Fruit fly (Drosophila melanogaster) whole organism: ENCODE results near the gene CG17549.

Source experiments
- CG8478 ChIP-seq: fragments of >200 bp; optimal IDR thresholded peaks from 2 replicates; lab custom pipeline; 2018; ENCODE audit warnings: inconsistent platforms
- Dll ChIP-seq: fragments of >200 bp; optimal IDR thresholded peaks from 2 replicates; lab custom pipeline; 2017
- EcR ChIP-seq, 2 experiments: fragments of >200 bp; optimal IDR thresholded peaks; 2 replicates each; lab custom pipeline; 2017; ENCODE audit warnings: missing biosample characterization in 2 of 2, missing genetic modification characterization in 2 of 2, missing genetic modification reagents in 2 of 2
- psq ChIP-seq: fragments of >200 bp; optimal IDR thresholded peaks from 2 replicates; lab custom pipeline; 2017
- usp ChIP-seq: fragments of >200 bp; optimal IDR thresholded peaks from 2 replicates; lab custom pipeline; 2017; ENCODE audit warnings: missing biosample characterization, missing genetic modification characterization, mixed read lengths

- no peak for TF ChIP-seq psq
- TF ChIP-seq EcR (GFP tag; optimal IDR thresholded peaks at IDR 0.05; lab: Kevin White, UChicago) = no peak
- no peak for TF ChIP-seq usp
- TF ChIP-seq CG8478 = no peak
- TF ChIP-seq Dll (lab: Kevin White, UChicago) = no peak
Measured at dm6 chr2L:19418017-19418416, 28.1 kb upstream of the CG17549 start, which contains the start of gene lectin-37Da.
